Fruit fly (Drosophila melanogaster): ENCODE measurements around the gene Rim2.

dm6 chr2L:1730914-1731313 is 6.7 kb upstream of the Rim2 start:
- no peak for TF ChIP-seq CTCF (optimal IDR thresholded peaks at IDR 0.05)
- TF ChIP-seq CG8478 (optimal IDR thresholded peaks at IDR 0.05): no peak
